Worm (Caenorhabditis elegans): ENCODE results near the gene C17B7.14.

- TF ChIP-seq tbx-2 (tag; optimal IDR thresholded peaks at IDR 0.05) (no peak), unc-55 (GFP tag; optimal IDR thresholded peaks at IDR 0.05) (no peak), ceh-48 (tag; optimal IDR thresholded peaks at IDR 0.05) (no peak)
These were observed 327 bp downstream of the C17B7.14 start, which contains the start of gene F35F10.14 for ce11 chrV:3320005-3320404.
